Worm (Caenorhabditis elegans) whole organism, mixed stage, embryonic: ENCODE measurements around the gene jkk-1.

Source experiments
- blmp-1 ChIP-seq: fragments of 150-350 bp; optimal IDR thresholded peaks from 2 replicates; lab custom pipeline; 2014; ENCODE audit warnings: missing biosample characterization, missing genetic modification characterization
- cnd-1 ChIP-seq: fragments of 200-800 bp; sonication (Bioruptor generic); optimal IDR thresholded peaks from 2 replicates; lab custom pipeline; 2018; ENCODE audit warnings: mild to moderate bottlenecking, missing genetic modification characterization, missing compliant biosample characterization
- elt-1 ChIP-seq: sonication (generic microtip); optimal IDR thresholded peaks from 2 replicates; lab custom pipeline; 2017; ENCODE audit warnings: missing genetic modification characterization, mild to moderate bottlenecking, missing compliant biosample characterization, antibody characterized with exemption, moderate library complexity, borderline replicate concordance; ENCODE audit not compliant: insufficient read depth
- lin-13 ChIP-seq: fragments of 150-350 bp; optimal IDR thresholded peaks from 2 replicates; lab custom pipeline; 2014; ENCODE audit warnings: missing biosample characterization, missing genetic modification characterization
- lsy-2 ChIP-seq: fragments of 150-350 bp; optimal IDR thresholded peaks from 2 replicates; lab custom pipeline; 2014; ENCODE audit warnings: missing biosample characterization, missing genetic modification characterization
- mep-1 ChIP-seq: fragments of 150-350 bp; optimal IDR thresholded peaks from 2 replicates; lab custom pipeline; 2017; ENCODE audit warnings: missing biosample characterization, missing genetic modification reagents, missing genetic modification characterization, inconsistent platforms
- pha-4 ChIP-seq: fragments of 150-350 bp; optimal IDR thresholded peaks from 2 replicates; lab custom pipeline; 2018; ENCODE audit warnings: missing biosample characterization, missing genetic modification reagents, missing genetic modification characterization
- sem-2 ChIP-seq: fragments of 200-800 bp; sonication (Bioruptor generic); optimal IDR thresholded peaks from 2 replicates; lab custom pipeline; 2018; ENCODE audit warnings: mild to moderate bottlenecking, missing genetic modification characterization, missing compliant biosample characterization
- ztf-11 ChIP-seq: fragments of 150-350 bp; optimal IDR thresholded peaks from 2 replicates; lab custom pipeline; 2014; ENCODE audit warnings: missing biosample characterization, missing genetic modification characterization

DNA sequence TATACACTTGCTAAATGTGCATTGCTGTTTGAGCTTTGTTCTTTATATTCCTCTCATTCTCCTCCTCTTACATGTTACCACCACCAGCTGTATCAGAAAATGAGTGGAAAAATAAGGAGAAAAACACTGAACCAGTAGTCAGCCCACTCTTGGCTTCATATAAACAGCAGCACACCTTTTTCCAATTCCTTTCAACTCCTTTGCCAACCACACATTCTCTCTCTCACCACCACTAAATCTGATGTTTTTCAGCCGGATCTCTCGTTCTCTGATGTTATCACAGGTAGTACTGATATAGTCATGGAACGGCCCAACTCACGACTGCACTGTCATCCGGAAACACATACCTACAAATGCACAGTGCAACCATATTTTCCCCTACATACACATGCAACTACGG lies 18.3 kb downstream of the jkk-1 start, which contains the start of gene kcnl-3:
- TF ChIP-seq sem-2 (GFP tag; lab: Kevin White, UChicago) (no peak), blmp-1 (tag; lab: Kevin White, UChicago) (no peak), pha-4 (tag; lab: Kevin White, UChicago) (no peak), lin-13 (no peak), cnd-1 (tag; lab: Kevin White, UChicago) (no peak), elt-1 (tag; lab: Kevin White, UChicago) (no peak), ztf-11 (tag; lab: Kevin White, UChicago) (no peak), lsy-2 (no peak), mep-1 (tag; lab: Kevin White, UChicago) (no peak)
